Worm (Caenorhabditis elegans): Measurements from ENCODE around the gene cpin-1.

cpin-1 gene

ce11 chrIV:9438753-9439152, 11.7 kb upstream of the cpin-1 start (continued):
- TF ChIP-seq lin-1 (GFP tag; IDR thresholded peaks at IDR 0.05) (0 out of 2 replicates have a peak, but pooled peaks have one; percentile 33), Y5F2A.4 (GFP tag; optimal IDR thresholded peaks at IDR 0.05) (no peak), cey-2 (tag; optimal IDR thresholded peaks at IDR 0.05; ENCODE audit: borderline replicate concordance, insufficient read depth) (no peak), snpc-1.2 (GFP tag; IDR thresholded peaks at IDR 0.05) (peak; percentile 49; the same call in 1 of the 2 replicates), T26A8.4 (GFP tag; IDR thresholded peaks at IDR 0.05) (peak; percentile 79; the same call in 1 of the 2 replicates), nhr-77 (tag; optimal IDR thresholded peaks at IDR 0.05) (peak; percentile 20), dmd-6 (GFP tag; IDR thresholded peaks at IDR 0.05) (peak; percentile 40), hlh-11 (tag; optimal IDR thresholded peaks at IDR 0.05) (no peak), nhr-25 (tag; optimal IDR thresholded peaks at IDR 0.05; ENCODE audit: borderline replicate concordance, insufficient read depth) (peak; percentile 2), mdl-1 (tag; optimal IDR thresholded peaks at IDR 0.05) (no peak), dmd-9 (GFP tag; IDR thresholded peaks at IDR 0.05) (no peak), php-3 (GFP tag; IDR thresholded peaks at IDR 0.05) (0 out of 2 replicates have a peak, but pooled peaks have one; percentile 53), dmd-8 (GFP tag; IDR thresholded peaks at IDR 0.05) (no peak), T20F7.1 (GFP tag; optimal IDR thresholded peaks at IDR 0.05) (peak; percentile 69), dve-1 (tag; optimal IDR thresholded peaks at IDR 0.05; ENCODE audit: insufficient read depth) (peak; percentile 74), lsy-2 (tag; optimal IDR thresholded peaks at IDR 0.05) (peak in 1 of 2 experiments; percentile 48), nhr-41 (GFP tag; IDR thresholded peaks at IDR 0.05) (no peak), ceh-20 (GFP tag; IDR thresholded peaks at IDR 0.05) (no peak), zfp-2 (tag; optimal IDR thresholded peaks at IDR 0.05) (no peak), nhr-10 (tag; optimal IDR thresholded peaks at IDR 0.05) (peak; percentile 3)

ce11 chrIV:9440880-9441336, 9.6 kb upstream of the cpin-1 start, which contains the start of gene idh-1:
Gene idh-1, minus strand, starts transcription at chrIV:9441107.
- TF ChIP-seq lin-38 (GFP tag; IDR thresholded peaks at IDR 0.05) (peak; percentile 57), ceh-20 (GFP tag; IDR thresholded peaks at IDR 0.05) (no peak), unc-39 (tag; optimal IDR thresholded peaks at IDR 0.05) (no peak), gei-8 (GFP tag; optimal IDR thresholded peaks at IDR 0.05) (no peak), tag-97 (GFP tag; IDR thresholded peaks at IDR 0.05) (no peak), lim-7 (GFP tag; IDR thresholded peaks at IDR 0.05) (no peak), vab-7 (GFP tag; IDR thresholded peaks at IDR 0.05) (no peak), fos-1 (tag; optimal IDR thresholded peaks at IDR 0.05) (no peak), sdz-12 (GFP tag; optimal IDR thresholded peaks at IDR 0.05) (no peak), nhr-25 (tag; optimal IDR thresholded peaks at IDR 0.05; ENCODE audit: borderline replicate concordance, insufficient read depth) (peak; percentile 88), egl-43 (GFP tag; IDR thresholded peaks at IDR 0.05) (no peak; the same call in 1 of the 2 replicates), hlh-11 (tag; optimal IDR thresholded peaks at IDR 0.05) (peak; percentile 37), F26F4.8 (GFP tag; conservative IDR thresholded peaks at IDR 0.05) (no peak), T26A8.4 (GFP tag; IDR thresholded peaks at IDR 0.05) (0 out of 2 replicates have a peak, but pooled peaks have one; percentile 20), aha-1 (tag) (peak; percentile 34), lin-15B (tag; optimal IDR thresholded peaks at IDR 0.05) (no peak), attf-4 (tag; optimal IDR thresholded peaks at IDR 0.05) (no peak), F49E8.2 (tag; optimal IDR thresholded peaks at IDR 0.05; ENCODE audit: borderline replicate concordance) (no peak), saeg-2 (GFP tag; IDR thresholded peaks at IDR 0.05) (no peak), tra-1 (GFP tag; IDR thresholded peaks at IDR 0.05) (no peak), nhr-28 (tag; optimal IDR thresholded peaks at IDR 0.05) (peak; percentile 98), egl-27 (tag; optimal IDR thresholded peaks at IDR 0.05) (no peak), snpc-4 (tag; optimal IDR thresholded peaks at IDR 0.05) (no peak), ceh-82 (tag; optimal IDR thresholded peaks at IDR 0.05) (no peak), mep-1 (tag; optimal IDR thresholded peaks at IDR 0.05) (peak; percentile 41), snpc-1.2 (GFP tag; IDR thresholded peaks at IDR 0.05) (peak; percentile 46; the same call in 1 of the 2 replicates), rbr-2 (tag; optimal IDR thresholded peaks at IDR 0.05) (peak; percentile 3), ZK546.5 (tag; optimal IDR thresholded peaks at IDR 0.05) (no peak), nhr-42 (GFP tag; IDR thresholded peaks at IDR 0.05) (0 out of 2 replicates have a peak, but pooled peaks have one; percentile 19), unc-130 (GFP tag; optimal IDR thresholded peaks at IDR 0.05) (peak; percentile 36), madf-5 (GFP tag; IDR thresholded peaks at IDR 0.05) (no peak), mdl-1 (tag; optimal IDR thresholded peaks at IDR 0.05) (peak in 1 of 2 experiments; percentile 14), hmg-1.1 (GFP tag; IDR thresholded peaks at IDR 0.05) (no peak; the same call in 1 of the 2 replicates), nhr-10 (tag; optimal IDR thresholded peaks at IDR 0.05) (peak; percentile 32), lsy-2 (tag; optimal IDR thresholded peaks at IDR 0.05) (no peak), nhr-111 (GFP tag; optimal IDR thresholded peaks at IDR 0.05) (no peak)
